Fruit fly (Drosophila melanogaster) whole organism, prepupa: ENCODE measurements around the gene rdx.

ENCODE experiments used
- Blimp-1 ChIP-seq: fragments of 200-800 bp; sonication (Bioruptor generic); optimal IDR thresholded peaks from 3 replicates; lab custom pipeline; 2017; ENCODE audit warnings: missing biosample characterization, missing genetic modification characterization, mild to moderate bottlenecking, moderate library complexity, missing genetic modification reagents
- CG10631 ChIP-seq: fragments of 200-800 bp; sonication (Bioruptor generic); optimal IDR thresholded peaks from 2 replicates; lab custom pipeline; 2016; ENCODE audit warnings: missing biosample characterization, missing genetic modification characterization
- CG10669 ChIP-seq: fragments of 200-800 bp; sonication (Bioruptor generic); optimal IDR thresholded peaks from 3 replicates; lab custom pipeline; 2018; ENCODE audit warnings: missing biosample characterization, mild to moderate bottlenecking, missing genetic modification characterization, moderate library complexity
- CG11294 ChIP-seq: fragments of 200-800 bp; sonication (Bioruptor generic); IDR thresholded peaks from 2 replicates; pipeline ENCODE4 v1.3.6; 2022; ENCODE audit warnings: missing biosample characterization, missing genetic modification characterization
- CG11762 ChIP-seq: fragments of 200-800 bp; sonication (Bioruptor generic); optimal IDR thresholded peaks from 3 replicates; lab custom pipeline; 2016; ENCODE audit warnings: missing biosample characterization, missing genetic modification characterization; ENCODE audit not compliant: insufficient read depth
- CG11902 ChIP-seq: fragments of 200-800 bp; sonication (Bioruptor generic); optimal IDR thresholded peaks from 3 replicates; lab custom pipeline; 2016; ENCODE audit warnings: missing biosample characterization, missing genetic modification characterization
- CG15336 ChIP-seq: fragments of 200-800 bp; sonication (Bioruptor generic); IDR thresholded peaks from 2 replicates; pipeline ENCODE4 v1.3.6; 2022; ENCODE audit warnings: missing biosample characterization, missing genetic modification characterization
- CG1621 ChIP-seq: fragments of 200-800 bp; sonication (Bioruptor generic); optimal IDR thresholded peaks from 3 replicates; lab custom pipeline; 2018; ENCODE audit warnings: missing biosample characterization, mild to moderate bottlenecking, missing genetic modification characterization
- CG16779 ChIP-seq: fragments of 200-800 bp; sonication (Bioruptor generic); optimal IDR thresholded peaks from 3 replicates; lab custom pipeline; 2017; ENCODE audit warnings: missing biosample characterization, mild to moderate bottlenecking, missing genetic modification characterization
- CG3032 ChIP-seq: fragments of 200-800 bp; optimal IDR thresholded peaks from 2 replicates; lab custom pipeline; 2019; ENCODE audit warnings: missing biosample characterization, mild to moderate bottlenecking, missing genetic modification characterization, moderate library complexity
- CG31627 ChIP-seq: fragments of 200-800 bp; sonication (Bioruptor generic); optimal IDR thresholded peaks from 3 replicates; lab custom pipeline; 2016; ENCODE audit warnings: missing biosample characterization, missing genetic modification characterization
- CG32006 ChIP-seq: fragments of 200-800 bp; sonication (Bioruptor generic); optimal IDR thresholded peaks from 3 replicates; lab custom pipeline; 2017; ENCODE audit warnings: missing biosample characterization, mild to moderate bottlenecking, missing genetic modification characterization
- CG34406 ChIP-seq: fragments of 200-800 bp; sonication (Bioruptor generic); optimal IDR thresholded peaks from 3 replicates; lab custom pipeline; 2016; ENCODE audit warnings: missing biosample characterization, missing genetic modification characterization
- CG6276 ChIP-seq: fragments of 200-800 bp; sonication (Bioruptor generic); optimal IDR thresholded peaks from 2 replicates; lab custom pipeline; 2017; ENCODE audit warnings: missing biosample characterization, mild to moderate bottlenecking, missing genetic modification characterization
- CG6792 ChIP-seq: fragments of 200-800 bp; sonication (Bioruptor generic); optimal IDR thresholded peaks from 3 replicates; lab custom pipeline; 2016; ENCODE audit warnings: missing biosample characterization, missing genetic modification characterization
- CG6808 ChIP-seq: fragments of 200-800 bp; sonication (Bioruptor generic); optimal IDR thresholded peaks from 3 replicates; lab custom pipeline; 2017; ENCODE audit warnings: missing biosample characterization, missing genetic modification characterization, mild to moderate bottlenecking, moderate library complexity, missing genetic modification reagents
- CG6854 ChIP-seq: fragments of 200-800 bp; sonication (Bioruptor generic); optimal IDR thresholded peaks from 2 replicates; lab custom pipeline; 2017; ENCODE audit warnings: missing biosample characterization, mild to moderate bottlenecking, missing genetic modification characterization
- CG7368 ChIP-seq: fragments of 200-800 bp; sonication (Bioruptor generic); optimal IDR thresholded peaks from 3 replicates; lab custom pipeline; 2016; ENCODE audit warnings: missing biosample characterization, missing genetic modification characterization
- CG8119 ChIP-seq: fragments of 200-800 bp; sonication (Bioruptor generic); IDR thresholded peaks from 3 replicates; pipeline ENCODE4 v1.3.6; 2022; ENCODE audit warnings: missing biosample characterization, missing genetic modification characterization
- CG8632 ChIP-seq: fragments of 200-800 bp; sonication (Bioruptor generic); optimal IDR thresholded peaks from 3 replicates; lab custom pipeline; 2016; ENCODE audit warnings: missing biosample characterization, missing genetic modification characterization
- CG9139 ChIP-seq: fragments of 200-800 bp; sonication (Bioruptor generic); optimal IDR thresholded peaks from 3 replicates; lab custom pipeline; 2017; ENCODE audit warnings: missing biosample characterization, mild to moderate bottlenecking, missing genetic modification characterization
- Eip78C ChIP-seq: fragments of 200-800 bp; sonication (Bioruptor generic); peaks from one replicate; lab custom pipeline; 2016; ENCODE audit warnings: missing biosample characterization, missing genetic modification characterization
- Eip93F ChIP-seq: fragments of 200-800 bp; sonication (Bioruptor generic); optimal IDR thresholded peaks from 2 replicates; lab custom pipeline; 2016; ENCODE audit warnings: missing biosample characterization, mild to moderate bottlenecking, missing genetic modification characterization
- Ets21C ChIP-seq: fragments of 200-800 bp; sonication (Bioruptor generic); optimal IDR thresholded peaks from 3 replicates; lab custom pipeline; 2016; ENCODE audit warnings: missing biosample characterization, missing genetic modification characterization
- Ets96B ChIP-seq: fragments of 200-800 bp; optimal IDR thresholded peaks from 2 replicates; lab custom pipeline; 2019; ENCODE audit warnings: missing biosample characterization, mild to moderate bottlenecking, missing genetic modification characterization, moderate library complexity
- Hr38 ChIP-seq: sonication (Bioruptor generic); optimal IDR thresholded peaks from 2 replicates; lab custom pipeline; 2016; ENCODE audit warnings: missing biosample characterization, missing genetic modification characterization
- Hr4 ChIP-seq: fragments of 200-800 bp; sonication (Bioruptor generic); optimal IDR thresholded peaks from 3 replicates; lab custom pipeline; 2016; ENCODE audit warnings: missing biosample characterization, missing genetic modification characterization
- Lpt ChIP-seq: fragments of 200-800 bp; sonication (Bioruptor generic); optimal IDR thresholded peaks from 3 replicates; lab custom pipeline; 2016; ENCODE audit warnings: missing biosample characterization, missing genetic modification characterization
- Met ChIP-seq: fragments of 200-800 bp; sonication (Bioruptor generic); optimal IDR thresholded peaks from 3 replicates; lab custom pipeline; 2016; ENCODE audit warnings: missing biosample characterization, missing genetic modification characterization
- OdsH ChIP-seq: fragments of 200-800 bp; sonication (Bioruptor generic); optimal IDR thresholded peaks from 3 replicates; lab custom pipeline; 2016; ENCODE audit warnings: missing biosample characterization, missing genetic modification characterization
- Sox14 ChIP-seq: fragments of 200-800 bp; sonication (Bioruptor generic); optimal IDR thresholded peaks from 3 replicates; lab custom pipeline; 2016; ENCODE audit warnings: missing biosample characterization, missing genetic modification characterization
- achi ChIP-seq: fragments of 200-800 bp; sonication (Bioruptor generic); optimal IDR thresholded peaks from 3 replicates; lab custom pipeline; 2016; ENCODE audit warnings: missing biosample characterization, missing genetic modification characterization
- acj6 ChIP-seq: fragments of 200-800 bp; sonication (Bioruptor generic); optimal IDR thresholded peaks from 3 replicates; lab custom pipeline; 2016; ENCODE audit warnings: missing biosample characterization, missing genetic modification characterization
- cyc ChIP-seq: fragments of 200-800 bp; sonication (Bioruptor generic); optimal IDR thresholded peaks from 3 replicates; lab custom pipeline; 2016; ENCODE audit warnings: missing biosample characterization, missing genetic modification characterization
- dac ChIP-seq: fragments of 200-800 bp; sonication (Bioruptor generic); optimal IDR thresholded peaks from 2 replicates; lab custom pipeline; 2017; ENCODE audit warnings: missing biosample characterization, mild to moderate bottlenecking, missing genetic modification characterization
- dsx ChIP-seq: fragments of 200-800 bp; optimal IDR thresholded peaks from 3 replicates; lab custom pipeline; 2019; ENCODE audit warnings: missing biosample characterization, mild to moderate bottlenecking, missing genetic modification characterization, moderate library complexity; ENCODE audit not compliant: poor library complexity, severe bottlenecking
- eg ChIP-seq: fragments of 200-800 bp; sonication (Bioruptor generic); IDR thresholded peaks from 3 replicates; pipeline ENCODE4 v1.3.6; 2022; ENCODE audit warnings: missing biosample characterization, missing genetic modification characterization
- esn ChIP-seq: fragments of 200-800 bp; sonication (Bioruptor generic); optimal IDR thresholded peaks from 2 replicates; lab custom pipeline; 2016; ENCODE audit warnings: missing biosample characterization, mild to moderate bottlenecking, missing genetic modification characterization, moderate library complexity
- fd59A ChIP-seq: fragments of 200-800 bp; sonication (Bioruptor generic); optimal IDR thresholded peaks from 2 replicates; lab custom pipeline; 2017; ENCODE audit warnings: missing biosample characterization, mild to moderate bottlenecking, missing genetic modification characterization, missing genetic modification reagents
- fd85E ChIP-seq: fragments of 200-800 bp; sonication (Bioruptor generic); optimal IDR thresholded peaks from 3 replicates; lab custom pipeline; 2016; ENCODE audit warnings: missing biosample characterization, missing genetic modification characterization
- fkh ChIP-seq: fragments of 200-800 bp; sonication (Bioruptor generic); optimal IDR thresholded peaks from 3 replicates; lab custom pipeline; 2017; ENCODE audit warnings: missing biosample characterization, mild to moderate bottlenecking, missing genetic modification characterization, moderate library complexity
- net ChIP-seq: fragments of 200-800 bp; sonication (Bioruptor generic); optimal IDR thresholded peaks from 3 replicates; lab custom pipeline; 2016; ENCODE audit warnings: missing biosample characterization, missing genetic modification characterization
- salr ChIP-seq, 2 experiments: fragments of 200-800 bp; sonication (Bioruptor generic); optimal IDR thresholded peaks; 3 replicates each; lab custom pipeline; 2016 to 2018; ENCODE audit warnings: missing biosample characterization in 2 of 2, missing genetic modification characterization in 2 of 2, mild to moderate bottlenecking in 1 of 2
- spab ChIP-seq: fragments of 200-800 bp; sonication (Bioruptor generic); optimal IDR thresholded peaks from 2 replicates; lab custom pipeline; 2017; ENCODE audit warnings: missing biosample characterization, mild to moderate bottlenecking, missing genetic modification characterization, missing genetic modification reagents
- ss ChIP-seq, 2 experiments: fragments of 200-800 bp; sonication (Bioruptor generic); optimal IDR thresholded peaks; 2 replicates in 1 of 2; 3 replicates in 1 of 2; lab custom pipeline; 2017 to 2018; ENCODE audit warnings: mild to moderate bottlenecking in 2 of 2, missing biosample characterization in 2 of 2, missing genetic modification characterization in 2 of 2, moderate library complexity in 1 of 2
- vri ChIP-seq: fragments of 200-800 bp; sonication (Bioruptor generic); optimal IDR thresholded peaks from 3 replicates; lab custom pipeline; 2016; ENCODE audit warnings: missing biosample characterization, mild to moderate bottlenecking, missing genetic modification characterization

rdx gene

dm6 chr3R:14007550-14007949 lies 24.3 kb downstream of the rdx start (continued):
- no peak for TF ChIP-seq Hr4 (GFP tag; lab: Kevin White, UChicago)
- TF ChIP-seq ss (GFP tag; optimal IDR thresholded peaks at IDR 0.05; lab: Kevin White, UChicago): peak; percentile 15 to 62
- peak; percentile 86 for TF ChIP-seq CG6808 (GFP tag; lab: Kevin White, UChicago)
- TF ChIP-seq CG7368 (GFP tag; lab: Kevin White, UChicago): peak; percentile 64
- peak; percentile 67 for TF ChIP-seq CG3032 (tag; lab: Kevin White, UChicago)
- peak; percentile 81 for TF ChIP-seq Lpt
- TF ChIP-seq Eip78C (GFP tag; lab: Kevin White, UChicago): peak; percentile 70
- TF ChIP-seq CG8632: peak; percentile 47
- peak; percentile 43 for TF ChIP-seq CG34406 (GFP tag; lab: Kevin White, UChicago)
- TF ChIP-seq CG31627 (GFP tag; lab: Kevin White, UChicago): no peak
- peak; percentile 34 for TF ChIP-seq esn (GFP tag; lab: Kevin White, UChicago)
- no peak for TF ChIP-seq dac (GFP tag; lab: Kevin White, UChicago)
- peak; percentile 60 for TF ChIP-seq CG11294 (GFP tag; lab: Robert Waterston, UW)
- peak; percentile 84 for TF ChIP-seq spab (GFP tag; lab: Kevin White, UChicago)
- TF ChIP-seq CG15336: peak; percentile 92
- peak; percentile 8 for TF ChIP-seq CG11902 (GFP tag; lab: Kevin White, UChicago)
- peak; percentile 45 for TF ChIP-seq net (GFP tag; lab: Kevin White, UChicago)
- peak; percentile 21 for TF ChIP-seq acj6
- TF ChIP-seq fd85E (GFP tag; lab: Kevin White, UChicago): peak; percentile 41
- no peak for TF ChIP-seq Hr38 (GFP tag; lab: Kevin White, UChicago)
- peak; percentile 78 for TF ChIP-seq CG10631 (GFP tag; lab: Kevin White, UChicago)
- peak; percentile 19 for TF ChIP-seq CG6854 (GFP tag; lab: Kevin White, UChicago)
- no peak for TF ChIP-seq CG1621
- no peak for TF ChIP-seq Met
- peak; percentile 63 for TF ChIP-seq CG11762 (GFP tag; lab: Kevin White, UChicago)
- no peak for TF ChIP-seq vri (GFP tag; lab: Kevin White, UChicago)
- no peak for TF ChIP-seq OdsH (GFP tag; lab: Kevin White, UChicago)
- TF ChIP-seq achi: peak; percentile 55

- TF ChIP-seq CG32006 (peak; percentile 36), CG31627 (GFP tag; lab: Kevin White, UChicago) (peak; percentile 78), Hr38 (GFP tag; lab: Kevin White, UChicago) (no peak), CG1621 (peak; percentile 56), dsx (GFP tag; lab: Kevin White, UChicago) (peak; percentile 58), CG7368 (GFP tag; lab: Kevin White, UChicago) (peak; percentile 16), CG10631 (GFP tag; lab: Kevin White, UChicago) (peak; percentile 68), OdsH (GFP tag; lab: Kevin White, UChicago) (peak; percentile 83), Ets96B (tag; lab: Kevin White, UChicago) (peak; percentile 86), fkh (no peak), Blimp-1 (GFP tag; lab: Kevin White, UChicago) (peak; percentile 1), CG6808 (GFP tag; lab: Kevin White, UChicago) (peak; percentile 81), eg (no peak), cyc (GFP tag; lab: Kevin White, UChicago) (peak; percentile 57), CG11294 (GFP tag; lab: Robert Waterston, UW) (no peak), achi (peak; percentile 70), CG9139 (peak; percentile 52), Sox14 (GFP tag; lab: Kevin White, UChicago) (peak; percentile 76), fd59A (peak; percentile 84), vri (GFP tag; lab: Kevin White, UChicago) (peak; percentile 19), CG8119 (GFP tag; lab: Robert Waterston, UW) (peak; percentile 59), Eip93F (GFP tag; lab: Kevin White, UChicago) (no peak), salr (GFP tag; optimal IDR thresholded peaks at IDR 0.05; lab: Kevin White, UChicago) (peak; percentile 6 to 63), Met (peak; percentile 85), ss (GFP tag; optimal IDR thresholded peaks at IDR 0.05; lab: Kevin White, UChicago) (peak in 1 of 2 experiments; percentile 83), CG34406 (GFP tag; lab: Kevin White, UChicago) (peak; percentile 84), Eip78C (GFP tag; lab: Kevin White, UChicago) (peak; percentile 98), CG16779 (tag; lab: Kevin White, UChicago) (peak; percentile 30), CG10669 (GFP tag; lab: Kevin White, UChicago) (peak; percentile 88), CG6854 (GFP tag; lab: Kevin White, UChicago) (peak; percentile 47), CG6276 (GFP tag; lab: Kevin White, UChicago) (no peak), CG11902 (GFP tag; lab: Kevin White, UChicago) (peak; percentile 69), esn (GFP tag; lab: Kevin White, UChicago) (peak; percentile 76), CG15336 (peak; percentile 21; the same call in 1 of the 2 replicates), Ets21C (GFP tag; lab: Kevin White, UChicago) (peak; percentile 55), Hr4 (GFP tag; lab: Kevin White, UChicago) (peak; percentile 50), fd85E (GFP tag; lab: Kevin White, UChicago) (peak; percentile 25), CG6792 (GFP tag; lab: Kevin White, UChicago) (peak; percentile 58)
Observed at dm6 chr3R:14006893-14007255, 25.0 kb downstream of the rdx start.
